Worm (Caenorhabditis elegans) whole organism, L4/young adult: ENCODE results near the gene C08F1.10.

Source experiments
- W03F9.2 ChIP-seq: fragments of 150-350 bp; optimal IDR thresholded peaks from 2 replicates; lab custom pipeline; 2014; ENCODE audit warnings: missing biosample characterization, missing genetic modification characterization
- dao-5 ChIP-seq: sonication (generic microtip); optimal IDR thresholded peaks from 2 replicates; lab custom pipeline; 2016; ENCODE audit warnings: missing genotype, missing genetic modification characterization, moderate library complexity, missing compliant biosample characterization
- him-1 ChIP-seq: sonication (generic microtip); optimal IDR thresholded peaks from 2 replicates; lab custom pipeline; 2016; ENCODE audit warnings: missing genotype, missing genetic modification reagents, missing genetic modification characterization, missing compliant biosample characterization

The C08F1.10 gene

ce11 chrII:1742535-1742934 lies 43.6 kb downstream of the C08F1.10 start, which contains the start of gene F36H5.12:
Gene F36H5.12, plus strand, starts transcription at chrII:1742835.
- TF ChIP-seq dao-5 (tag; lab: Kevin White, UChicago) (no peak), W03F9.2 (tag; lab: Kevin White, UChicago) (no peak)

ce11 chrII:1741248-1741647 lies 44.9 kb downstream of the C08F1.10 start, which contains the start of gene K07G6.1:
Gene K07G6.1, plus strand, starts transcription at chrII:1741548.
- TF ChIP-seq W03F9.2 (tag; lab: Kevin White, UChicago), result no peak
- TF ChIP-seq him-1, result no peak
- TF ChIP-seq dao-5 (tag; lab: Kevin White, UChicago), result no peak

- TF ChIP-seq W03F9.2 (tag; lab: Kevin White, UChicago) (no peak), him-1 (no peak), dao-5 (tag; lab: Kevin White, UChicago) (no peak)
These were observed 47.3 kb downstream of the C08F1.10 start, which contains the start of the genes irld-9 and irld-33 for ce11 chrII:1738844-1739243. Gene irld-9, minus strand, starts transcription at chrII:1738944. Gene irld-33, plus strand, starts transcription at chrII:1739052.

- TF ChIP-seq him-1 (no peak), dao-5 (tag; lab: Kevin White, UChicago) (no peak), W03F9.2 (tag; lab: Kevin White, UChicago) (no peak)
These were observed 49.8 kb downstream of the C08F1.10 start, which contains the start of gene ceh-83 for ce11 chrII:1736353-1736752. Gene ceh-83, minus strand, starts transcription at chrII:1736533.
